Fruit fly (Drosophila melanogaster): ENCODE results near the gene 5-HT2A.

DNA sequence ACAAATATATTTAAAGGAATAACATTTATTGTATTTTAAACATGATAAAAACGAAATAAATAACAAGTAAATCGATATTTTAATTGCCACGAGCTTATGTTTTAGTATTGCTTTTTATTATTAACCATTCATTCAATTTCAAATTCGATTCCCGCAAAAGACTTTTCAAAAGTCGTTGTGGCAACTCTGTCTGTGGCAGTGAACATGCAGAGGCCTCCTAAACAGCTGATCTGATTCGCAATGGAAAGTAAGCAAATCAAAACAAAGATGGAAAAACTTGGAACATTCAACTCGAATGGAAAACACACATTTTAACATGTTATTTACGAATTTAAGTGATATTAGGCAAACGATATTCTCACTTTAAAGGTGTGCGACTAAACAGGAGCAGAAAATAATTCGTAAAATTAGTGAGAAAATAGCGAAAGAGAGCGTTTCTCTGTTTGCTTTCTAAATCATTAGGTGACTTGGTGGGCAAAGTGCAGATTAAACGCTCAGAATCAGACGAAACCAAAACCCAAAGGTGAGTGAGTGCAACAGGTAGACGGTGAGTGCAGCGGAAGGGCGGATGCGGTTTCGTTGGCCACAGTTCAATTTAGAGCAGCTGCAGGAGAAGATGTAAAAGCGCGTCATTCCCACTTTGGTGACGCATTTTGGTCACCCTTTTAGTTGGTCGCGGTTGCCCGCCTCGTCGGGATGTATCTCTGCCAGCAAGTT is 42.0 kb downstream of the 5-HT2A start, which contains the start of gene spartin:
- TF ChIP-seq CG12605 (GFP tag; IDR thresholded peaks at IDR 0.05) (peak; percentile 23; the same call in 1 of the 2 replicates), EcR (GFP tag; optimal IDR thresholded peaks at IDR 0.05) (peak; percentile 37), CG9948 (tag; optimal IDR thresholded peaks at IDR 0.05) (no peak), rn (GFP tag; IDR thresholded peaks at IDR 0.05) (no peak), fd96Ca (GFP tag; IDR thresholded peaks at IDR 0.05) (no peak), CG8159 (tag; optimal IDR thresholded peaks at IDR 0.05) (no peak), Pif1B (GFP tag; optimal IDR thresholded peaks at IDR 0.05) (peak; percentile 25)
